Fruit fly (Drosophila melanogaster): ENCODE data around the gene CG10341.

The CG10341 gene

dm6 chr2L:18732291-18732690 is 33.8 kb downstream of the CG10341 start, which contains the start of gene CG10348:
TSS of gene CG10348 (minus strand) at chr2L:18732524.
- TF ChIP-seq Lpt (GFP tag; optimal IDR thresholded peaks at IDR 0.05): no peak
- TF ChIP-seq CG8119 (GFP tag; IDR thresholded peaks at IDR 0.05): no peak

- TF ChIP-seq CG6276 (GFP tag; optimal IDR thresholded peaks at IDR 0.05) (no peak), vri (GFP tag; optimal IDR thresholded peaks at IDR 0.05) (no peak), CG4318 (GFP tag; optimal IDR thresholded peaks at IDR 0.05) (no peak), CG11762 (GFP tag; optimal IDR thresholded peaks at IDR 0.05; ENCODE audit: insufficient read depth) (no peak), CG6163 (GFP tag; IDR thresholded peaks at IDR 0.05) (no peak), CG11294 (GFP tag; IDR thresholded peaks at IDR 0.05) (no peak), esn (GFP tag; optimal IDR thresholded peaks at IDR 0.05) (peak; percentile 12), CG8632 (GFP tag; optimal IDR thresholded peaks at IDR 0.05) (no peak), Hr4 (GFP tag; optimal IDR thresholded peaks at IDR 0.05) (no peak), CG6792 (GFP tag; optimal IDR thresholded peaks at IDR 0.05) (no peak), OdsH (GFP tag; optimal IDR thresholded peaks at IDR 0.05) (peak; percentile 27), dsx (GFP tag; optimal IDR thresholded peaks at IDR 0.05; ENCODE audit: poor library complexity, severe bottlenecking) (peak; percentile 28), Eip78C (GFP tag) (peak; percentile 54), topi (GFP tag; optimal IDR thresholded peaks at IDR 0.05) (peak; percentile 33), achi (GFP tag; optimal IDR thresholded peaks at IDR 0.05) (no peak), Met (GFP tag; optimal IDR thresholded peaks at IDR 0.05) (no peak), CG34406 (GFP tag; optimal IDR thresholded peaks at IDR 0.05) (no peak), eg (GFP tag; IDR thresholded peaks at IDR 0.05) (peak; percentile 40; the same call in 1 of the 3 replicates), Ets21C (GFP tag; optimal IDR thresholded peaks at IDR 0.05) (no peak), CG7368 (GFP tag; optimal IDR thresholded peaks at IDR 0.05) (peak; percentile 4), CG1621 (tag; optimal IDR thresholded peaks at IDR 0.05) (peak; percentile 31), salr (GFP tag; optimal IDR thresholded peaks at IDR 0.05) (no peak), Smox (GFP tag; optimal IDR thresholded peaks at IDR 0.05) (peak; percentile 25), pdm3 (GFP tag; optimal IDR thresholded peaks at IDR 0.05) (no peak), CG6808 (GFP tag; optimal IDR thresholded peaks at IDR 0.05) (peak; percentile 37), fd59A (GFP tag; optimal IDR thresholded peaks at IDR 0.05) (no peak), Blimp-1 (GFP tag; optimal IDR thresholded peaks at IDR 0.05) (no peak), acj6 (GFP tag; optimal IDR thresholded peaks at IDR 0.05) (no peak), CG31627 (GFP tag; optimal IDR thresholded peaks at IDR 0.05) (no peak), Hr38 (GFP tag; optimal IDR thresholded peaks at IDR 0.05) (no peak), Lpt (GFP tag; optimal IDR thresholded peaks at IDR 0.05) (no peak), CG8119 (GFP tag; IDR thresholded peaks at IDR 0.05) (no peak), Eip75B (GFP tag; optimal IDR thresholded peaks at IDR 0.05) (peak; percentile 42), CG32006 (GFP tag; optimal IDR thresholded peaks at IDR 0.05) (peak; percentile 49), cyc (GFP tag; optimal IDR thresholded peaks at IDR 0.05) (no peak), lz (GFP tag; optimal IDR thresholded peaks at IDR 0.05) (no peak), ss (GFP tag; optimal IDR thresholded peaks at IDR 0.05) (peak; percentile 38 to 56), Ets96B (tag; optimal IDR thresholded peaks at IDR 0.05) (no peak), CG10669 (GFP tag; optimal IDR thresholded peaks at IDR 0.05) (no peak), Sox14 (GFP tag; optimal IDR thresholded peaks at IDR 0.05) (no peak), net (GFP tag; optimal IDR thresholded peaks at IDR 0.05) (peak; percentile 12), CG8319 (GFP tag; optimal IDR thresholded peaks at IDR 0.05) (no peak), CG3919 (GFP tag; optimal IDR thresholded peaks at IDR 0.05) (peak; percentile 42), spab (GFP tag; optimal IDR thresholded peaks at IDR 0.05) (no peak), Sox102F (GFP tag; optimal IDR thresholded peaks at IDR 0.05) (peak; percentile 6), CG9139 (GFP tag; optimal IDR thresholded peaks at IDR 0.05) (no peak), CG11902 (GFP tag; optimal IDR thresholded peaks at IDR 0.05) (no peak), svp (GFP tag) (peak; percentile 77)
Measured at dm6 chr2L:18732760-18733530, 34.4 kb downstream of the CG10341 start.

Data from whole organism, prepupa.